Fruit fly (Drosophila melanogaster) whole organism, embryonic: ENCODE data around the gene PGAP2.

Experiments used
- CG10147 ChIP-seq: fragments of 200-800 bp; sonication (Bioruptor generic); optimal IDR thresholded peaks from 2 replicates; lab custom pipeline; 2019; ENCODE audit warnings: missing biosample characterization, mild to moderate bottlenecking, missing genetic modification characterization, moderate library complexity
- CG10267 ChIP-seq: fragments of 200-800 bp; sonication (Bioruptor generic); optimal IDR thresholded peaks from 2 replicates; lab custom pipeline; 2018; ENCODE audit warnings: missing biosample characterization, mild to moderate bottlenecking, missing genetic modification characterization, moderate library complexity
- CG10366 ChIP-seq: fragments of 200-800 bp; sonication (Bioruptor generic); IDR thresholded peaks from 2 replicates; pipeline ENCODE4 v1.3.6; 2022; ENCODE audit warnings: missing biosample characterization, missing genetic modification characterization
- CG10462 ChIP-seq: fragments of 200-800 bp; sonication (Bioruptor generic); optimal IDR thresholded peaks from 2 replicates; lab custom pipeline; 2016; ENCODE audit warnings: missing biosample characterization, missing genetic modification characterization
- CG10543 ChIP-seq: fragments of 200-800 bp; sonication (Bioruptor generic); optimal IDR thresholded peaks from 3 replicates; lab custom pipeline; 2017; ENCODE audit warnings: missing biosample characterization, mild to moderate bottlenecking, missing genetic modification characterization, moderate library complexity
- CG10979 ChIP-seq: fragments of 200-800 bp; sonication (Bioruptor generic); optimal IDR thresholded peaks from 2 replicates; lab custom pipeline; 2018; ENCODE audit warnings: missing biosample characterization, mild to moderate bottlenecking, missing genetic modification characterization, moderate library complexity
- CG11504 ChIP-seq: fragments of 200-800 bp; sonication (Bioruptor generic); optimal IDR thresholded peaks from 3 replicates; lab custom pipeline; 2019; ENCODE audit warnings: missing biosample characterization, mild to moderate bottlenecking, missing genetic modification characterization, moderate library complexity
- CG11723 ChIP-seq: fragments of 200-800 bp; sonication (Bioruptor generic); optimal IDR thresholded peaks from 2 replicates; lab custom pipeline; 2017; ENCODE audit warnings: missing biosample characterization, mild to moderate bottlenecking, missing genetic modification characterization
- CG1233 ChIP-seq: fragments of 200-800 bp; sonication (Bioruptor generic); optimal IDR thresholded peaks from 4 replicates; lab custom pipeline; 2018; ENCODE audit warnings: missing biosample characterization, mild to moderate bottlenecking, missing genetic modification characterization
- CG13624 ChIP-seq: fragments of 200-800 bp; sonication (Bioruptor generic); optimal IDR thresholded peaks from 2 replicates; lab custom pipeline; 2016; ENCODE audit warnings: missing biosample characterization, missing genetic modification characterization
- CG14667 ChIP-seq: fragments of 200-800 bp; sonication (Bioruptor generic); IDR thresholded peaks from 2 replicates; pipeline ENCODE4 v1.3.6; 2022; ENCODE audit warnings: missing biosample characterization, missing genetic modification characterization
- CG15011 ChIP-seq: fragments of 200-800 bp; sonication (Bioruptor generic); optimal IDR thresholded peaks from 3 replicates; lab custom pipeline; 2018; ENCODE audit warnings: missing biosample characterization, mild to moderate bottlenecking, missing genetic modification characterization
- CG15073 ChIP-seq: fragments of 200-800 bp; sonication (Bioruptor generic); optimal IDR thresholded peaks from 2 replicates; lab custom pipeline; 2016; ENCODE audit warnings: missing biosample characterization, missing genetic modification characterization
- CG15269 ChIP-seq: fragments of 200-800 bp; sonication (Bioruptor generic); optimal IDR thresholded peaks from 2 replicates; lab custom pipeline; 2018; ENCODE audit warnings: missing biosample characterization, mild to moderate bottlenecking, missing genetic modification characterization, moderate library complexity
- CG16813 ChIP-seq: fragments of 200-800 bp; sonication (Bioruptor generic); IDR thresholded peaks from 3 replicates; pipeline ENCODE4 v1.3.6; 2022; ENCODE audit warnings: missing biosample characterization, missing genetic modification characterization; ENCODE audit not compliant: partially characterized antibody
- CG18764 ChIP-seq: fragments of 200-800 bp; sonication (Bioruptor generic); optimal IDR thresholded peaks from 3 replicates; lab custom pipeline; 2016; ENCODE audit warnings: missing biosample characterization, missing genetic modification characterization
- CG2129 ChIP-seq: fragments of 200-800 bp; sonication (Bioruptor generic); IDR thresholded peaks from 2 replicates; pipeline ENCODE4 v1.3.6; 2022; ENCODE audit warnings: missing biosample characterization, missing genetic modification characterization; ENCODE audit not compliant: partially characterized antibody
- CG2202 ChIP-seq: fragments of 200-800 bp; sonication (Bioruptor generic); optimal IDR thresholded peaks from 2 replicates; lab custom pipeline; 2018; ENCODE audit warnings: missing biosample characterization, mild to moderate bottlenecking, missing genetic modification characterization
- CG2678 ChIP-seq: fragments of 200-800 bp; sonication (Bioruptor generic); optimal IDR thresholded peaks from 3 replicates; lab custom pipeline; 2019; ENCODE audit warnings: missing biosample characterization, mild to moderate bottlenecking, missing genetic modification characterization, moderate library complexity
- CG32767 ChIP-seq: fragments of 200-800 bp; sonication (Bioruptor generic); IDR thresholded peaks from 2 replicates; pipeline ENCODE4 v1.3.6; 2022; ENCODE audit warnings: missing biosample characterization, missing genetic modification characterization
- CG3281 ChIP-seq: fragments of 200-800 bp; sonication (Bioruptor generic); optimal IDR thresholded peaks from 3 replicates; lab custom pipeline; 2017; ENCODE audit warnings: missing biosample characterization, mild to moderate bottlenecking, missing genetic modification characterization
- CG3726 ChIP-seq: fragments of 200-800 bp; sonication (Bioruptor generic); IDR thresholded peaks from 3 replicates; pipeline ENCODE4, ENCODE4 v1.3.6; 2022; ENCODE audit warnings: missing biosample characterization, missing genetic modification characterization
- CG8765 ChIP-seq: fragments of 200-800 bp; sonication (Bioruptor generic); IDR thresholded peaks from 2 replicates; pipeline ENCODE4 v1.3.6; 2022; ENCODE audit warnings: missing biosample characterization, missing genetic modification characterization
- CTCF ChIP-seq: fragments of 200-800 bp; sonication (Bioruptor generic); optimal IDR thresholded peaks from 2 replicates; lab custom pipeline; 2017; ENCODE audit warnings: missing biosample characterization, mild to moderate bottlenecking, missing genetic modification characterization, moderate library complexity
- CrebB ChIP-seq: fragments of 200-800 bp; sonication (Bioruptor generic); optimal IDR thresholded peaks from 3 replicates; lab custom pipeline; 2018; ENCODE audit warnings: missing biosample characterization, mild to moderate bottlenecking, missing genetic modification characterization
- D19A ChIP-seq: fragments of 200-800 bp; optimal IDR thresholded peaks from 3 replicates; lab custom pipeline; 2019; ENCODE audit warnings: missing biosample characterization, mild to moderate bottlenecking, missing genetic modification characterization, moderate library complexity
- Deaf1 ChIP-seq: fragments of 200-800 bp; optimal IDR thresholded peaks from 3 replicates; lab custom pipeline; 2019; ENCODE audit warnings: missing biosample characterization, mild to moderate bottlenecking, missing genetic modification characterization, moderate library complexity
- Doc3 ChIP-seq: fragments of 200-800 bp; sonication (Bioruptor generic); IDR thresholded peaks from 3 replicates; pipeline ENCODE4 v1.3.6; 2022; ENCODE audit warnings: missing biosample characterization, missing genetic modification characterization; ENCODE audit not compliant: partially characterized antibody
- Dp ChIP-seq: fragments of 200-800 bp; sonication (Bioruptor generic); optimal IDR thresholded peaks from 2 replicates; lab custom pipeline; 2018; ENCODE audit warnings: missing biosample characterization, mild to moderate bottlenecking, missing genetic modification characterization, moderate library complexity
- Gsc ChIP-seq: fragments of 200-800 bp; sonication (Bioruptor generic); IDR thresholded peaks from 2 replicates; pipeline ENCODE4 v1.3.6; 2022; ENCODE audit warnings: missing biosample characterization, missing genetic modification characterization
- HmgZ ChIP-seq: fragments of 200-800 bp; sonication (Bioruptor generic); optimal IDR thresholded peaks from 2 replicates; lab custom pipeline; 2018; ENCODE audit warnings: missing biosample characterization, mild to moderate bottlenecking, missing genetic modification characterization
- Kr ChIP-seq: fragments of 200-800 bp; sonication (Bioruptor generic); optimal IDR thresholded peaks from 2 replicates; lab custom pipeline; 2017; ENCODE audit warnings: missing biosample characterization, mild to moderate bottlenecking, missing genetic modification characterization
- Lim3 ChIP-seq: fragments of 200-800 bp; sonication (Bioruptor generic); IDR thresholded peaks from 2 replicates; pipeline ENCODE4 v1.3.6; 2022; ENCODE audit warnings: missing biosample characterization, missing genetic modification characterization
- NC2β ChIP-seq: fragments of 200-800 bp; sonication (Bioruptor generic); optimal IDR thresholded peaks from 2 replicates; lab custom pipeline; 2016; ENCODE audit warnings: missing biosample characterization, missing genetic modification characterization
- NfI ChIP-seq: fragments of 200-800 bp; sonication (Bioruptor generic); optimal IDR thresholded peaks from 3 replicates; lab custom pipeline; 2018; ENCODE audit warnings: missing biosample characterization, mild to moderate bottlenecking, missing genetic modification characterization, moderate library complexity
- amos ChIP-seq: fragments of 200-800 bp; sonication (Bioruptor generic); IDR thresholded peaks from 2 replicates; pipeline ENCODE4 v1.3.6; 2022; ENCODE audit warnings: missing biosample characterization, missing genetic modification characterization; ENCODE audit not compliant: partially characterized antibody
- cad ChIP-seq: fragments of >200 bp; optimal IDR thresholded peaks from 2 replicates; lab custom pipeline; 2017; ENCODE audit warnings: missing biosample characterization, missing genetic modification characterization
- crc ChIP-seq: fragments of 200-800 bp; sonication (Bioruptor generic); optimal IDR thresholded peaks from 2 replicates; lab custom pipeline; 2016; ENCODE audit warnings: missing biosample characterization, missing genetic modification characterization
- croc ChIP-seq: fragments of 200-800 bp; sonication (Bioruptor generic); conservative IDR thresholded peaks from 3 replicates; pipeline ENCODE4 v1.3.6; 2022; ENCODE audit warnings: missing biosample characterization, missing genetic modification characterization
- dimm ChIP-seq: fragments of 200-800 bp; sonication (Bioruptor generic); IDR thresholded peaks from 2 replicates; pipeline ENCODE4 v1.3.6; 2022; ENCODE audit warnings: missing biosample characterization, missing genetic modification characterization
- fd102C ChIP-seq: fragments of 200-800 bp; sonication (Bioruptor generic); optimal IDR thresholded peaks from 2 replicates; lab custom pipeline; 2018; ENCODE audit warnings: missing biosample characterization, mild to moderate bottlenecking, missing genetic modification characterization, moderate library complexity
- gcm ChIP-seq: fragments of 200-800 bp; sonication (Bioruptor generic); optimal IDR thresholded peaks from 2 replicates; lab custom pipeline; 2019; ENCODE audit warnings: missing biosample characterization, mild to moderate bottlenecking, missing genetic modification characterization, moderate library complexity
- ham ChIP-seq: fragments of 200-800 bp; sonication (Bioruptor generic); IDR thresholded peaks from 2 replicates; pipeline ENCODE4 v1.3.6; 2022; ENCODE audit warnings: missing biosample characterization, missing genetic modification characterization
- mam ChIP-seq: fragments of 200-800 bp; sonication (Bioruptor generic); optimal IDR thresholded peaks from 3 replicates; lab custom pipeline; 2016; ENCODE audit warnings: missing biosample characterization, missing genetic modification characterization
- pfk ChIP-seq: fragments of 200-800 bp; sonication (Bioruptor generic); optimal IDR thresholded peaks from 2 replicates; lab custom pipeline; 2018; ENCODE audit warnings: missing biosample characterization, mild to moderate bottlenecking, missing genetic modification characterization, moderate library complexity
- pzg ChIP-seq: fragments of 200-800 bp; sonication (Bioruptor generic); optimal IDR thresholded peaks from 3 replicates; lab custom pipeline; 2018; ENCODE audit warnings: missing biosample characterization, mild to moderate bottlenecking, missing genetic modification characterization, moderate library complexity
- seq ChIP-seq: fragments of 200-800 bp; sonication (Bioruptor generic); IDR thresholded peaks from 2 replicates; pipeline ENCODE4 v1.3.6; 2022; ENCODE audit warnings: missing biosample characterization, missing genetic modification characterization
- sim ChIP-seq: fragments of 200-800 bp; sonication (Bioruptor generic); IDR thresholded peaks from 2 replicates; pipeline ENCODE4 v1.3.6; 2022; ENCODE audit warnings: missing biosample characterization, missing genetic modification characterization
- slou ChIP-seq: fragments of 200-800 bp; sonication (Bioruptor generic); optimal IDR thresholded peaks from 3 replicates; lab custom pipeline; 2016; ENCODE audit warnings: missing biosample characterization, missing genetic modification characterization
- stc ChIP-seq: fragments of 200-800 bp; sonication (Bioruptor generic); IDR thresholded peaks from 2 replicates; pipeline ENCODE4 v1.3.6; 2022; ENCODE audit warnings: missing biosample characterization, missing genetic modification characterization
- yki ChIP-seq: fragments of >200 bp; optimal IDR thresholded peaks from 3 replicates; lab custom pipeline; 2018
- zfh2 ChIP-seq: fragments of 200-800 bp; sonication (Bioruptor generic); optimal IDR thresholded peaks from 2 replicates; lab custom pipeline; 2016; ENCODE audit warnings: missing biosample characterization, missing genetic modification characterization

The PGAP2 gene

DNA sequence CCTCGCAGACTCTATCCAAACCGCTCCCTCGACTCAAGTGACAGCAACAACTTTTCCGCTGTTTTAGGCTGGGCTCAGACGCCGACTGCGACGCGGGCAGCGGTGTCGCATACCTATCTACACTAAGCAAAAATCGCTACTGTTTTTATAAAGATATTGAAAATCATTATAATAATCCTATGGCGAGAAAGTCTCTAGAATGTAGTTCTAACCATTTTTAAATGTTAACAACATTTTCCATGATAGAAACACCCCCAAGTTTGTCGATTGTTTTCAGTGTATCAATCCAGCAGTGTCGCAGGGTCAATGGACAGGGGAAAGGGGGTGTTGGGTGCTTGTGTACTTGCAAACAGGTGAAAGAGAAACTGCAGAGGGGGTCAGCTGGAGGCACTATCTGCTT lies 46.5 kb upstream of the PGAP2 start (continued):
- TF ChIP-seq CG10366 (GFP tag; lab: Robert Waterston, UW): peak; percentile 96
- TF ChIP-seq CG14667 (GFP tag; lab: Robert Waterston, UW): peak; percentile 91
- peak; percentile 91 for TF ChIP-seq CG11723
- TF ChIP-seq Doc3: no peak
- peak; percentile 96 for TF ChIP-seq CG1233
- TF ChIP-seq CG10147 (GFP tag; lab: Kevin White, UChicago): peak; percentile 92
- TF ChIP-seq CG15011 (GFP tag; lab: Kevin White, UChicago): peak; percentile 92
- peak; percentile 78 for TF ChIP-seq CG15073 (GFP tag; lab: Kevin White, UChicago)
- TF ChIP-seq ham (GFP tag; lab: Robert Waterston, UW): peak; percentile 78
- peak; percentile 96 for TF ChIP-seq stc (GFP tag; lab: Robert Waterston, UW)
- peak; percentile 95 for TF ChIP-seq zfh2 (GFP tag; lab: Kevin White, UChicago)
- peak; percentile 88 for TF ChIP-seq croc (GFP tag; lab: Robert Waterston, UW)
- TF ChIP-seq CG15269 (tag; lab: Kevin White, UChicago): peak; percentile 96
- no peak for TF ChIP-seq CG16813 (GFP tag; lab: Robert Waterston, UW)
- peak; percentile 95 for TF ChIP-seq CG10979 (tag; lab: Kevin White, UChicago)
- TF ChIP-seq sim (GFP tag; lab: Robert Waterston, UW): peak; percentile 94
- peak; percentile 94 for TF ChIP-seq crc (GFP tag; lab: Kevin White, UChicago)
- peak; percentile 97 for TF ChIP-seq HmgZ (tag; lab: Kevin White, UChicago)
- TF ChIP-seq CG32767 (GFP tag; lab: Robert Waterston, UW): peak; percentile 93
- TF ChIP-seq CG2678: peak; percentile 97
- TF ChIP-seq CG2202 (tag; lab: Kevin White, UChicago): peak; percentile 92
- TF ChIP-seq yki (lab: Kevin White, UChicago): no peak
- TF ChIP-seq CG3726 (GFP tag; lab: Robert Waterston, UW): peak; percentile 92
- peak; percentile 91 for TF ChIP-seq CG10462 (GFP tag; lab: Kevin White, UChicago)
- peak; percentile 95 for TF ChIP-seq CG3281 (GFP tag; lab: Kevin White, UChicago)
- TF ChIP-seq amos (GFP tag; lab: Robert Waterston, UW): no peak
- peak; percentile 84 for TF ChIP-seq Gsc (GFP tag; lab: Robert Waterston, UW)
- peak; percentile 20 for TF ChIP-seq pfk
- peak; percentile 96 for TF ChIP-seq NC2β (GFP tag; lab: Kevin White, UChicago)
- peak; percentile 64 for TF ChIP-seq CTCF (GFP tag; lab: Kevin White, UChicago)
- peak; percentile 11 for TF ChIP-seq Dp (GFP tag; lab: Kevin White, UChicago)
- TF ChIP-seq CrebB (tag; lab: Kevin White, UChicago): peak; percentile 94
- TF ChIP-seq seq (GFP tag; lab: Robert Waterston, UW): peak; percentile 96
- peak; percentile 85 for TF ChIP-seq CG10543 (GFP tag; lab: Kevin White, UChicago)
- peak; percentile 83 for TF ChIP-seq slou (GFP tag; lab: Kevin White, UChicago)
- TF ChIP-seq D19A: peak; percentile 92
- peak; percentile 96 for TF ChIP-seq CG11504 (tag; lab: Kevin White, UChicago)
- peak; percentile 43 for TF ChIP-seq Kr (GFP tag; lab: Kevin White, UChicago)
- TF ChIP-seq dimm (GFP tag; lab: Robert Waterston, UW): peak; percentile 87
- TF ChIP-seq Deaf1 (tag; lab: Kevin White, UChicago): peak; percentile 76
- TF ChIP-seq cad (GFP tag; lab: Kevin White, UChicago): no peak
- TF ChIP-seq CG8765 (GFP tag; lab: Robert Waterston, UW): peak; percentile 93
- TF ChIP-seq fd102C (GFP tag; lab: Kevin White, UChicago): peak; percentile 92
- peak; percentile 95 for TF ChIP-seq gcm (GFP tag; lab: Kevin White, UChicago)
- peak; percentile 90 for TF ChIP-seq CG10267
- TF ChIP-seq Lim3: peak; percentile 90
- TF ChIP-seq mam: peak; percentile 96
- no peak for TF ChIP-seq CG2129
- peak; percentile 93 for TF ChIP-seq NfI (GFP tag; lab: Kevin White, UChicago)
- TF ChIP-seq CG18764 (GFP tag; lab: Kevin White, UChicago): peak; percentile 87
- TF ChIP-seq pzg (GFP tag; lab: Kevin White, UChicago): peak; percentile 16
- TF ChIP-seq CG13624 (GFP tag; lab: Kevin White, UChicago): peak; percentile 94
